Worm (Caenorhabditis elegans) whole organism, L4 larva: ENCODE results near the gene dct-17.

ENCODE experiments used
- T20F7.1 ChIP-seq: fragments of 200-800 bp; sonication (Bioruptor generic); optimal IDR thresholded peaks from 2 replicates; lab custom pipeline; 2018; ENCODE audit warnings: mild to moderate bottlenecking, missing genetic modification characterization, missing compliant biosample characterization
- T26A8.4 ChIP-seq: fragments of 200-800 bp; sonication (Bioruptor generic); IDR thresholded peaks from 2 replicates; pipeline ENCODE4 v1.3.6; 2022; ENCODE audit warnings: missing genetic modification characterization, missing compliant biosample characterization
- Y105C5A.15 ChIP-seq: fragments of 200-800 bp; sonication (Bioruptor generic); IDR thresholded peaks from 2 replicates; pipeline ENCODE4 v1.3.6; 2022; ENCODE audit warnings: missing genetic modification characterization, missing compliant biosample characterization
- Y5F2A.4 ChIP-seq: fragments of 200-800 bp; sonication (Bioruptor generic); optimal IDR thresholded peaks from 2 replicates; lab custom pipeline; 2018; ENCODE audit warnings: mild to moderate bottlenecking, missing genetic modification characterization, missing compliant biosample characterization
- arid-1 ChIP-seq: fragments of 200-800 bp; sonication (Bioruptor generic); conservative IDR thresholded peaks from 2 replicates; pipeline ENCODE4 v1.3.6; 2022; ENCODE audit warnings: missing genetic modification reagents, missing genetic modification characterization, missing compliant biosample characterization
- attf-4 ChIP-seq: sonication (generic microtip); optimal IDR thresholded peaks from 3 replicates; lab custom pipeline; 2017; ENCODE audit warnings: missing biosample characterization, missing genetic modification characterization
- ceh-82 ChIP-seq: sonication (generic microtip); optimal IDR thresholded peaks from 2 replicates; lab custom pipeline; 2017; ENCODE audit warnings: missing biosample characterization, missing genetic modification characterization
- ces-1 ChIP-seq: fragments of 150-350 bp; sonication (generic microtip); optimal IDR thresholded peaks from 4 replicates; lab custom pipeline; 2014; ENCODE audit warnings: missing biosample characterization, missing genetic modification reagents, missing genetic modification characterization
- ctbp-1 ChIP-seq: fragments of 200-800 bp; sonication (Bioruptor generic); IDR thresholded peaks from 2 replicates; pipeline ENCODE4 v1.3.6; 2022; ENCODE audit warnings: missing genetic modification reagents, missing genetic modification characterization, missing compliant biosample characterization
- daf-16 ChIP-seq, 3 experiments: sonication (generic microtip); optimal IDR thresholded peaks; 2 replicates each; lab custom pipeline; 2016 to 2017; ENCODE audit warnings: missing genetic modification characterization in 3 of 3, missing genetic modification reagents in 3 of 3, mild to moderate bottlenecking in 2 of 3, missing compliant biosample characterization in 2 of 3, missing biosample characterization in 1 of 3, moderate library complexity in 1 of 3
- daf-8 ChIP-seq: fragments of 200-800 bp; sonication (Bioruptor generic); IDR thresholded peaks from 2 replicates; pipeline ENCODE4 v1.3.6; 2022; ENCODE audit warnings: missing genetic modification characterization, missing compliant biosample characterization
- dmd-6 ChIP-seq: fragments of 200-800 bp; sonication (Bioruptor generic); IDR thresholded peaks from 2 replicates; pipeline ENCODE4 v1.3.6; 2022; ENCODE audit warnings: missing genetic modification reagents, missing genetic modification characterization, missing compliant biosample characterization
- dmd-8 ChIP-seq: fragments of 200-800 bp; sonication (Bioruptor generic); IDR thresholded peaks from 2 replicates; pipeline ENCODE4 v1.3.6; 2022; ENCODE audit warnings: missing genetic modification characterization, missing compliant biosample characterization
- dve-1 ChIP-seq: sonication (generic microtip); optimal IDR thresholded peaks from 2 replicates; lab custom pipeline; 2017; ENCODE audit warnings: antibody characterized with exemption, mild to moderate bottlenecking, missing genetic modification characterization, missing compliant biosample characterization; ENCODE audit not compliant: insufficient read depth
- hlh-11 ChIP-seq: fragments of 200-800 bp; sonication (Bioruptor generic); optimal IDR thresholded peaks from 2 replicates; lab custom pipeline; 2018; ENCODE audit warnings: mild to moderate bottlenecking, missing genetic modification characterization, missing compliant biosample characterization
- lim-7 ChIP-seq: fragments of 200-800 bp; sonication (Bioruptor generic); IDR thresholded peaks from 2 replicates; pipeline ENCODE4 v1.3.6; 2022; ENCODE audit warnings: missing genetic modification characterization, missing compliant biosample characterization
- lin-1 ChIP-seq: fragments of 200-800 bp; sonication (Bioruptor generic); IDR thresholded peaks from 2 replicates; pipeline ENCODE4 v1.3.6; 2022; ENCODE audit warnings: missing genetic modification reagents, missing genetic modification characterization, missing compliant biosample characterization
- lin-15B ChIP-seq: fragments of 150-350 bp; sonication (generic microtip); optimal IDR thresholded peaks from 3 replicates; lab custom pipeline; 2014; ENCODE audit warnings: missing biosample characterization, missing genetic modification characterization
- lin-38 ChIP-seq: fragments of 200-800 bp; sonication (Bioruptor generic); IDR thresholded peaks from 2 replicates; pipeline ENCODE4 v1.3.6; 2022; ENCODE audit warnings: missing genetic modification reagents, missing genetic modification characterization, missing compliant biosample characterization
- lir-3 ChIP-seq: sonication (generic microtip); optimal IDR thresholded peaks from 2 replicates; lab custom pipeline; 2016; ENCODE audit warnings: mild to moderate bottlenecking, missing genetic modification characterization, missing compliant biosample characterization
- mdl-1 ChIP-seq, 2 experiments: fragments of 150-350 bp in 1 of 2; sonication (generic microtip) in 1 of 2; optimal IDR thresholded peaks; 2 replicates each; lab custom pipeline; 2014 to 2017; ENCODE audit warnings: missing biosample characterization in 2 of 2, missing genetic modification characterization in 2 of 2
- mep-1 ChIP-seq: fragments of 150-350 bp; sonication (generic microtip); optimal IDR thresholded peaks from 3 replicates; lab custom pipeline; 2014; ENCODE audit warnings: missing biosample characterization, missing genetic modification characterization
- mes-2 ChIP-seq: sonication (generic microtip); optimal IDR thresholded peaks from 2 replicates; lab custom pipeline; 2016; ENCODE audit warnings: missing genotype, mild to moderate bottlenecking, missing genetic modification characterization, missing compliant biosample characterization; ENCODE audit not compliant: poor library complexity, severe bottlenecking
- nhr-25 ChIP-seq: sonication (generic microtip); optimal IDR thresholded peaks from 2 replicates; lab custom pipeline; 2017; ENCODE audit warnings: missing genetic modification characterization, mild to moderate bottlenecking, missing compliant biosample characterization, antibody characterized with exemption, moderate library complexity, borderline replicate concordance; ENCODE audit not compliant: insufficient read depth
- nhr-28 ChIP-seq: fragments of 150-350 bp; optimal IDR thresholded peaks from 2 replicates; lab custom pipeline; 2014; ENCODE audit warnings: missing biosample characterization, missing genetic modification characterization
- nhr-6 ChIP-seq: fragments of 150-350 bp; optimal IDR thresholded peaks from 2 replicates; lab custom pipeline; 2014; ENCODE audit warnings: missing biosample characterization, missing genetic modification characterization
- nhr-77 ChIP-seq: fragments of 150-350 bp; optimal IDR thresholded peaks from 2 replicates; lab custom pipeline; 2014; ENCODE audit warnings: missing biosample characterization, missing genetic modification characterization
- php-3 ChIP-seq: fragments of 200-800 bp; sonication (Bioruptor generic); IDR thresholded peaks from 2 replicates; pipeline ENCODE4 v1.3.6; 2022; ENCODE audit warnings: missing genetic modification reagents, missing genetic modification characterization, missing compliant biosample characterization
- pqm-1 ChIP-seq: sonication (generic microtip); optimal IDR thresholded peaks from 2 replicates; lab custom pipeline; 2017; ENCODE audit warnings: missing biosample characterization, missing genetic modification characterization
- snpc-1.2 ChIP-seq: fragments of 200-800 bp; sonication (Bioruptor generic); IDR thresholded peaks from 2 replicates; pipeline ENCODE4 v1.3.6; 2022; ENCODE audit warnings: missing genetic modification reagents, missing genetic modification characterization, missing compliant biosample characterization
- unc-39 ChIP-seq: sonication (generic microtip); optimal IDR thresholded peaks from 2 replicates; lab custom pipeline; 2017; ENCODE audit warnings: missing biosample characterization, missing genetic modification characterization
- ztf-7 ChIP-seq: fragments of 150-350 bp; optimal IDR thresholded peaks from 2 replicates; lab custom pipeline; 2014; ENCODE audit warnings: missing biosample characterization, missing genetic modification characterization

dct-17 gene

ce11 chrV:13757349-13757748, 26.8 kb upstream of the dct-17 start (continued):
- TF ChIP-seq lin-1, result no peak
- TF ChIP-seq daf-8 (GFP tag; lab: Robert Waterston, UW), result no peak
- 0 out of 2 replicates have a peak, but pooled peaks have one; percentile 7 for TF ChIP-seq dmd-6 (GFP tag; lab: Robert Waterston, UW)
- no peak for TF ChIP-seq nhr-25
- no peak for TF ChIP-seq Y5F2A.4 (GFP tag; lab: Kevin White, UChicago)
- TF ChIP-seq lin-38, result no peak
- TF ChIP-seq arid-1, result no peak
- TF ChIP-seq, all 104 proteins: peak for 11

ce11 chrV:13756359-13757091, 25.9 kb upstream of the dct-17 start, which contains the start of gene F20G2.2:
Gene F20G2.2 (minus strand): TSS chrV:13756409.
- TF ChIP-seq ztf-7 (tag; lab: Kevin White, UChicago), result no peak
- peak; percentile 45; the same call in 1 of the 2 replicates for TF ChIP-seq dmd-6 (GFP tag; lab: Robert Waterston, UW)
- no peak for TF ChIP-seq lin-1
- peak in 1 of 2 experiments; percentile 2 for TF ChIP-seq daf-16 (GFP tag; optimal IDR thresholded peaks at IDR 0.05; lab: Kevin White, UChicago)
- TF ChIP-seq daf-16 (tag; optimal IDR thresholded peaks at IDR 0.05; lab: Kevin White, UChicago), result peak; percentile 21
- peak; percentile 35 for TF ChIP-seq dve-1
- peak; percentile 44 for TF ChIP-seq nhr-28 (tag; lab: Kevin White, UChicago)
- TF ChIP-seq Y5F2A.4 (GFP tag; lab: Kevin White, UChicago), result no peak
- peak; percentile 34 for TF ChIP-seq hlh-11 (tag; lab: Kevin White, UChicago)
- TF ChIP-seq mep-1 (tag; lab: Kevin White, UChicago), result peak; percentile 1

ce11 chrV:13753481-13753880, 22.9 kb upstream of the dct-17 start, which contains the start of gene F20G2.1:
Gene F20G2.1 (minus strand): TSS chrV:13753581.
- no peak for TF ChIP-seq dmd-8
- no peak for TF ChIP-seq snpc-1.2
- TF ChIP-seq T20F7.1 (GFP tag; lab: Kevin White, UChicago), result no peak
- TF ChIP-seq lir-3 (tag; lab: Kevin White, UChicago), result no peak
- no peak for TF ChIP-seq php-3
- TF ChIP-seq mes-2, result no peak
- TF ChIP-seq attf-4 (tag; lab: Kevin White, UChicago), result no peak
- TF ChIP-seq lin-15B (tag; lab: Kevin White, UChicago), result no peak
- no peak for TF ChIP-seq lin-38
- no peak for TF ChIP-seq ceh-82 (tag; lab: Kevin White, UChicago)
- no peak for TF ChIP-seq nhr-6 (tag; lab: Kevin White, UChicago)

ce11 chrV:13751811-13752210, 21.2 kb upstream of the dct-17 start, which contains the start of gene cld-9:
Gene cld-9 (minus strand): TSS chrV:13751891.
- peak; percentile 51 for TF ChIP-seq pqm-1 (tag; lab: Kevin White, UChicago)
- peak; percentile 28 for TF ChIP-seq nhr-77
- TF ChIP-seq ces-1 (GFP tag; lab: Kevin White, UChicago), result no peak
- TF ChIP-seq php-3, result 0 out of 2 replicates have a peak, but pooled peaks have one; percentile 30
- no peak for TF ChIP-seq ctbp-1
- TF ChIP-seq mdl-1 (tag; optimal IDR thresholded peaks at IDR 0.05; lab: Kevin White, UChicago), result no peak
- no peak for TF ChIP-seq daf-16 (GFP tag; optimal IDR thresholded peaks at IDR 0.05; lab: Kevin White, UChicago)
- TF ChIP-seq daf-16 (tag; optimal IDR thresholded peaks at IDR 0.05; lab: Kevin White, UChicago), result peak; percentile 63
- no peak for TF ChIP-seq unc-39 (tag; lab: Kevin White, UChicago)
- no peak for TF ChIP-seq Y105C5A.15 (GFP tag; lab: Robert Waterston, UW)
- TF ChIP-seq T26A8.4, result no peak
- TF ChIP-seq lim-7, result no peak
- TF ChIP-seq dve-1, result no peak
- peak; percentile 7 for TF ChIP-seq hlh-11 (tag; lab: Kevin White, UChicago)
- TF ChIP-seq dmd-6 (GFP tag; lab: Robert Waterston, UW), result peak; percentile 65
- peak; percentile 0 for TF ChIP-seq nhr-28 (tag; lab: Kevin White, UChicago)
- TF ChIP-seq ceh-82 (tag; lab: Kevin White, UChicago), result no peak
